Worm (Caenorhabditis elegans) whole organism, early embryonic: ENCODE data around the gene clp-9.

Experiments used
- B0310.2 ChIP-seq: sonication (generic microtip); optimal IDR thresholded peaks from 2 replicates; lab custom pipeline; 2016; ENCODE audit warnings: mild to moderate bottlenecking, missing genetic modification characterization, missing compliant biosample characterization
- F13C5.2 ChIP-seq: sonication (generic microtip); optimal IDR thresholded peaks from 2 replicates; lab custom pipeline; 2017; ENCODE audit warnings: mild to moderate bottlenecking, missing genetic modification characterization, inconsistent platforms, missing compliant biosample characterization
- aly-1 ChIP-seq: sonication (generic microtip); optimal IDR thresholded peaks from 2 replicates; lab custom pipeline; 2016; ENCODE audit warnings: missing genetic modification characterization, missing compliant biosample characterization
- ama-1 ChIP-seq: fragments of 150-350 bp; optimal IDR thresholded peaks from 2 replicates; lab custom pipeline; 2014
- ceh-13 ChIP-seq: fragments of 200-800 bp; sonication (Bioruptor generic); optimal IDR thresholded peaks from 2 replicates; lab custom pipeline; 2018; ENCODE audit warnings: mild to moderate bottlenecking, missing genetic modification characterization, missing compliant biosample characterization
- ceh-36 ChIP-seq: sonication (generic microtip); optimal IDR thresholded peaks from 2 replicates; lab custom pipeline; 2016; ENCODE audit warnings: missing genetic modification characterization, inconsistent platforms, missing compliant biosample characterization
- ets-7 ChIP-seq: sonication (generic microtip); optimal IDR thresholded peaks from 2 replicates; lab custom pipeline; 2016; ENCODE audit warnings: missing genotype, missing genetic modification characterization, missing compliant biosample characterization
- flt-1 ChIP-seq: fragments of 200-800 bp; sonication (Bioruptor generic); IDR thresholded peaks from 2 replicates; pipeline ENCODE4 v1.3.6; 2022; ENCODE audit warnings: missing genetic modification characterization, missing compliant biosample characterization
- hmbx-1 ChIP-seq: sonication (generic microtip); optimal IDR thresholded peaks from 2 replicates; lab custom pipeline; 2016; ENCODE audit warnings: mild to moderate bottlenecking, missing genetic modification characterization, missing compliant biosample characterization
- hmg-4 ChIP-seq: fragments of 200-800 bp; sonication (Bioruptor generic); optimal IDR thresholded peaks from 2 replicates; lab custom pipeline; 2018; ENCODE audit warnings: mild to moderate bottlenecking, missing genetic modification characterization, missing compliant biosample characterization
- hnd-1 ChIP-seq: sonication (generic microtip); optimal IDR thresholded peaks from 2 replicates; lab custom pipeline; 2016; ENCODE audit warnings: missing genetic modification characterization, missing compliant biosample characterization
- pes-1 ChIP-seq: fragments of 200-800 bp; sonication (Bioruptor generic); IDR thresholded peaks from 2 replicates; pipeline ENCODE4 v1.3.6; 2022; ENCODE audit warnings: missing genetic modification reagents, missing genetic modification characterization, missing compliant biosample characterization
- scrt-1 ChIP-seq: fragments of 200-800 bp; sonication (Bioruptor generic); IDR thresholded peaks from 2 replicates; pipeline ENCODE4 v1.3.6; 2022; ENCODE audit warnings: missing genetic modification characterization, missing compliant biosample characterization
- sea-1 ChIP-seq: fragments of 200-800 bp; sonication (Bioruptor generic); conservative IDR thresholded peaks from 2 replicates; pipeline ENCODE4 v1.3.6; 2022; ENCODE audit warnings: missing genetic modification characterization, missing compliant biosample characterization
- tbx-11 ChIP-seq: fragments of 200-800 bp; sonication (Bioruptor generic); IDR thresholded peaks from 2 replicates; pipeline ENCODE4 v1.3.6; 2022; ENCODE audit warnings: missing genetic modification characterization, missing compliant biosample characterization
- tbx-37 ChIP-seq: fragments of 200-800 bp; sonication (Bioruptor generic); conservative IDR thresholded peaks from 2 replicates; pipeline ENCODE4 v1.3.6; 2022; ENCODE audit warnings: missing genetic modification reagents, missing genetic modification characterization, missing compliant biosample characterization
- tra-4 ChIP-seq: sonication (generic microtip); optimal IDR thresholded peaks from 2 replicates; lab custom pipeline; 2017; ENCODE audit warnings: missing genetic modification characterization, missing compliant biosample characterization

clp-9 gene

DNA sequence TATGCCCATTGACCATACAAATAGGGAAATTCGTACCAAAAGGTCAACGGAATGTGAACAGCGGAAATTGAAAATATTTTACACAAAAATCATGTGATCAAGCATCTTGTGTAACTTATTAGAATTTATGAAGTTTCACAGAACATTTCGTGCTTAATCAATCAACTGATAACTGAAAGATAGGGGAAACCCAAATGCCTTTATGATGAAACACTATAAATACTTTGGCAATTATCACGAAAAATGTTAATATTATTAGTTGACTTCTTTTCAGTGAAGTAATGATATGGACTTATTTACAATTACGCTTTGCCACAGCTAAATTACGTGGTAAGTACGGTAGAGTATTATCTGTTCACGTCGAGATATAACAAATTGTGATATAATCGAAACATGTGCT is 28.8 kb downstream of the clp-9 start:
- no peak for TF ChIP-seq ceh-36
- TF ChIP-seq hmbx-1 (tag; lab: Kevin White, UChicago) = no peak
- no peak for TF ChIP-seq B0310.2 (tag; lab: Kevin White, UChicago)
- no peak for TF ChIP-seq ceh-13 (GFP tag; lab: Kevin White, UChicago)
- no peak for TF ChIP-seq ets-7 (tag; lab: Kevin White, UChicago)
- no peak for TF ChIP-seq hmg-4 (GFP tag; lab: Kevin White, UChicago)
- TF ChIP-seq aly-1 (tag; lab: Kevin White, UChicago) = no peak
- no peak for TF ChIP-seq tbx-11 (GFP tag; lab: Robert Waterston, UW)

DNA sequence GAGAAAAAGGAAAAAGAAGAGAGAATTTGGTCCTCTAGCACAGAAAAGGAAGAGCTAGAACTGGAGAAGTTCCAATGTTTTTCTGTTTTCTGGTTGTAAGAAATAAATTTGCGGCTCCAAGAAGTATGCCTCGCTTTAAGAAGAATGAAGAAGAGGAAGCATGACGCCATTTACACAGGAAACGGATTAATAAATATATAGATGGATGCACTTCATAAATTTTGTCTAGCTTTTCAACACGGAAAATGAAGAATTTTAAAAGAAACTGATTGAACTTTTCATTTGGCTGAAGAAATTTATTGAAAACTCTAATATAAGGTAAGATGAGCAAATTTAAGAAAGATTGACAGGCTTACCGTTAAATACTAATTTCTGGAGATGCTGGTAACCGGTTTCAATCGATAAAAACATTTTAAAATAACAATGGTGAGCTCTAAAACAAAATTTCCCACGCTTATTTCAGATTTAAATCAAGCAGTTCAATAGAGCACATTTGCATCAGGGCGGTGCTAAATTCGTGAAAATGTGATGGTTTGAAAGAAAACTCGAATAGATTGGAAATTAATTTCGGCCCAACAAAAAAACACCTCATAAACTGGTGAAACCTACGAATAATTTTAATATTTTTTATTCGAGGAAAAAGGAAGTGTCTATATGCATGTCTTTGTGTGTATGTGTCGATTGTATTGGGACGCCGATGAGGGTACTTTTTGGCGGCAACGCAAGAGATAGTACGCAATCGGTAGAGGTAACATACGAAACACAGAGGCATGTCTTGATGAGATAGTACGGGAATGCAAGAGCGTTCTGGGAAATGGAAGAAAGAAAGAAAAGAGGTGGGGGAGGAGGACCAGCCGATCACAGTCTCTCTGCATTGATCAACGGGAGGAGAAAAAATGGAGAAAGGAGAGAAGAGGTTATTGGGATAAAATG is 29.6 kb downstream of the clp-9 start:
- peak; percentile 35 for TF ChIP-seq B0310.2 (tag; lab: Kevin White, UChicago)
- no peak for TF ChIP-seq ceh-36
- peak; percentile 24 for TF ChIP-seq aly-1 (tag; lab: Kevin White, UChicago)

DNA sequence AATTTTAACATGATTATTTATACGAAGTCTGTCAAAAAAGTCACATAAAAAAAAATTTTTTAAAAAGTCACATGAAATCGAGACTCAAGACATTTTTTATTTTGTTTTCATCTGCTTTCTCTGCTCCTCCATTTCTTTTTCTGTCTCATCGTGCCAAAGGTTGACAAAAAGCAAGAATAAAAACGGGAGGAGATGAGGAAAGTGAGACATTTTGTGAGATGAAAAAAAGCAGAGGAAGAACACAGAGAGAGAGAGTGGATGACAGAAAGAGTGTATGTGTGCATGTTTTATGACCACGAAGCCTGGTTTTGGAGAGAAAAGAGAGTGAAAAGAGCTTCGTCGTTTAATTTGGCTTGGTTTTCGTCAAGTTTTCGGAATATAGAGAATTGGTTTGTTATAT is 32.0 kb downstream of the clp-9 start:
- no peak for TF ChIP-seq ama-1 (lab: Kevin White, UChicago)
- no peak for TF ChIP-seq tbx-37
- TF ChIP-seq ceh-13 (GFP tag; lab: Kevin White, UChicago) = no peak
- TF ChIP-seq sea-1 = no peak
- no peak for TF ChIP-seq hmbx-1 (tag; lab: Kevin White, UChicago)
- no peak for TF ChIP-seq tra-4
- no peak for TF ChIP-seq hnd-1
- TF ChIP-seq scrt-1 (GFP tag; lab: Robert Waterston, UW) = no peak

DNA sequence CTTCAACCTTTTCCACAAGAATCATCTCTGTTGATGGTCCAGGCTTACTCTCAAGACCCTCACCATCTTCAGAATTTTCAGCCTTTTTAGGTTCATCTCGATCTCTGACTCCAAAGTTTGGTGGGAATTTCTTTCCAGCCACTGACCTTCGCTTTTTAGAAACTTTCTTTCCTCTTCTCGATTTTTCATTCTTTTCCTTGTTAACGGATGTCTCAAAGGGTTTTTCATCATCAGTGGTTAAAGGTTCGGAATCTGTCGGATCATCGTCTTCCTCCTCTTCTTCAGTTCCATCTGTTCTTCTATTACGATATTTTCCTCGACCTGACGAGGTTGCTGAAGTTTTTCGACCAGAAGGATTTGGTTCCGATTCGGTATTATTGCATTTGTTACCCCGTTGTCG is 37.2 kb downstream of the clp-9 start:
- TF ChIP-seq ama-1 (lab: Kevin White, UChicago) (no peak), ceh-36 (no peak), B0310.2 (tag; lab: Kevin White, UChicago) (no peak), scrt-1 (GFP tag; lab: Robert Waterston, UW) (no peak), ets-7 (tag; lab: Kevin White, UChicago) (no peak), aly-1 (tag; lab: Kevin White, UChicago) (no peak), F13C5.2 (tag; lab: Kevin White, UChicago) (no peak), hnd-1 (no peak), tbx-37 (no peak), tbx-11 (GFP tag; lab: Robert Waterston, UW) (no peak), tra-4 (no peak), hmg-4 (GFP tag; lab: Kevin White, UChicago) (no peak), hmbx-1 (tag; lab: Kevin White, UChicago) (no peak), sea-1 (no peak), pes-1 (GFP tag; lab: Robert Waterston, UW) (no peak), flt-1 (GFP tag; lab: Robert Waterston, UW) (no peak), ceh-13 (GFP tag; lab: Kevin White, UChicago) (no peak)

DNA sequence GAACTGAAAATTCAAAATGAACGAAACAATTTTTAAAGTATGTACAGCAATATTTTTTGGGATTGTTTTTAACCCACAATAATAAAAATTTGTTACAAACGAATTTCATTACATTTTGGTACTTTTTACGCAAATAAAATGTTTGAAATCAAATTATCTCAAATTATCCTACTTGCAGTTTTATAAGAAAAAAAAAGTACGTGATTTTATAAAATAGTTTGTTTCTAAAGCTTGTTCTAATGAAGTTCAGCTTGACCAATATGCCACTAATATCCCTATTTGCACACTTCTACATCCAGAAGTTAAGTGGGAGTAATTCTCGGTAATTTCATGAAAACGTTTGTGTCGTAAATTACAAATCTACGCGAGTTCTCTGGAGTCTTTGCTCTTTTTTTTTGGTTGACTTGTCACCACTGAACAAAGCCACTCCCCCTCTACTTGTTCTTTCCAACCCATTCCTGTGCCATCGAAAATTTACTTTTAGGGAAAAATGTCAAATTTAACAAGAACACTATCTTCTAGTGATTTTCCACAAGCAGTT is 42.3 kb downstream of the clp-9 start, which contains the start of gene sru-8:
TSS of gene sru-8 (plus strand) at position 491 of the 541 bp plus-strand sequence.
- TF ChIP-seq ets-7 (tag; lab: Kevin White, UChicago) (no peak), tra-4 (no peak), flt-1 (GFP tag; lab: Robert Waterston, UW) (no peak), sea-1 (no peak), B0310.2 (tag; lab: Kevin White, UChicago) (no peak), ceh-36 (no peak), aly-1 (tag; lab: Kevin White, UChicago) (no peak)

DNA sequence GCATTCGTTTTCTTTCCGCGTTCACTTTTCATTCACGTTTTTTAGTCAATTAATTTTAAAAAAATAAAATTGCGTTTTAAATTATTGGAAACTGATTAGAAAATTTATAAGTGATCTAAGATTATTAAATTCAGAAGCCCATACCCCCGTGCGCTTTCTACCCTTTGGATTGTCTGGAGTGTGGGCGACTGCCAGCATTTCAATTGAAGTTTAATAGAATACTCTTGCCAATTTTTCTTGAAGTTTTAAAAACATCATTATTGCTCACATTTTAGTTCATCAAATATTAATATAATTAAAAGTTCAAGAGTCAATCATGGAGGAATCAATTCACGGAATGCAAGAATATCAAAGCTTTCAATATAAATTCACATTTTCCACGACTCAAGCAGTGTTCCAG is 44.4 kb downstream of the clp-9 start, which contains the start of gene sru-36:
TSS of gene sru-36 (plus strand) at position 301 of the 400 bp plus-strand sequence.
- no peak for TF ChIP-seq flt-1 (GFP tag; lab: Robert Waterston, UW)
- no peak for TF ChIP-seq ama-1 (lab: Kevin White, UChicago)

DNA sequence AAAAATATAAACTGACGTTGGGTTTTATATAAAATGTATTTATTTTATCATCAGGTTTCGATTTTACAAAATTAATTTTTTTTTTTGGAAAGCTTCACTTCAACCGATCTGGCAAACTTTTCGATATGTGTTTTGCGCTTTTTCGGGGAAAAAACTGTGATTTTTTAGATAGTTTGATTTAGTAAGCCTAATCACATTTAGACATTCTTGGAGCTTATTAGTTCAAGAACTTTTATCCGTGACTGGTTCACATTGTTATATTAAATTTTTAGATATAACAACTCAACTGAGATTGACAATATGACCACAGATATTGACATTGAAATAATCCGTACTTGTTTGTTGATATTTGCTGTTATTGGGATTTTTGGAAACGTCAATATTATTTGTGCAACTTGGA is 48.1 kb downstream of the clp-9 start, which contains the start of gene srsx-21:
TSS of gene srsx-21 (plus strand) at position 301 of the 400 bp plus-strand sequence.
- TF ChIP-seq hmg-4 (GFP tag; lab: Kevin White, UChicago) (no peak), tra-4 (no peak), ceh-13 (GFP tag; lab: Kevin White, UChicago) (no peak), B0310.2 (tag; lab: Kevin White, UChicago) (no peak), F13C5.2 (tag; lab: Kevin White, UChicago) (no peak), ets-7 (tag; lab: Kevin White, UChicago) (no peak), pes-1 (GFP tag; lab: Robert Waterston, UW) (no peak), scrt-1 (GFP tag; lab: Robert Waterston, UW) (no peak), ceh-36 (no peak)

DNA sequence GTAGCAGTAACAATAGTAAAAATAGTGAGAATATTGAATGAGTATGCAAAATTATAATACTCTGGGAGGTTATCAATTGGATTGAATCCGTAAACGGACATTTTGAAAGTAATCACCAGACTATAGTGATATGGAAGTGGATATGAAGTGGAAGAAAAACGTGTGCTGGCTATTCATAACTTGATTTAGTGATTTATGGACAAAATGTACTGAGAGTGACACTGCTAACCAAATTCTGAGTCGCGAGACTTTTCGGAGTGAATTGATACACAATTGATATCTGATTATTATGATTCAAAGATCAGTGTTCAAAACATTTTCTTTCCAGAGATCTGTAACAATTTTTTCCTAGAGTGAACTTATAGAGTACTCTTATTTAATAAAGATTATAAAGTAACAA is 49.8 kb downstream of the clp-9 start, which contains the start of gene sru-38:
TSS of gene sru-38 (minus strand) at position 101 of the 400 bp plus-strand sequence.
- TF ChIP-seq flt-1 (GFP tag; lab: Robert Waterston, UW) (no peak), hnd-1 (no peak), B0310.2 (tag; lab: Kevin White, UChicago) (no peak), tbx-11 (GFP tag; lab: Robert Waterston, UW) (no peak), ceh-36 (no peak), sea-1 (no peak), ets-7 (tag; lab: Kevin White, UChicago) (no peak), aly-1 (tag; lab: Kevin White, UChicago) (no peak), scrt-1 (GFP tag; lab: Robert Waterston, UW) (no peak), ama-1 (lab: Kevin White, UChicago) (no peak), hmg-4 (GFP tag; lab: Kevin White, UChicago) (no peak), ceh-13 (GFP tag; lab: Kevin White, UChicago) (no peak)
